Worm (Caenorhabditis elegans) whole organism, L2 larva: Measurements from ENCODE around the gene cbd-1.

ENCODE experiments used
- ceh-16 ChIP-seq: fragments of 150-350 bp; optimal IDR thresholded peaks from 2 replicates; lab custom pipeline; 2014; ENCODE audit warnings: missing biosample characterization, missing genetic modification characterization
- elt-3 ChIP-seq: sonication (generic microtip); optimal IDR thresholded peaks from 2 replicates; lab custom pipeline; 2017; ENCODE audit warnings: missing biosample characterization, missing genetic modification characterization

ce11 chrIV:11421696-11422095, 48.9 kb downstream of the cbd-1 start, which contains the start of gene F22B3.7:
- TF ChIP-seq ceh-16 (no peak), elt-3 (tag; lab: Kevin White, UChicago) (no peak)
